Worm (Caenorhabditis elegans): ENCODE results near the gene Y27F2A.8.

- no peak for TF ChIP-seq lin-15B (tag; optimal IDR thresholded peaks at IDR 0.05)
- no peak for TF ChIP-seq tbx-2 (tag; optimal IDR thresholded peaks at IDR 0.05)
- TF ChIP-seq sox-4 (tag; optimal IDR thresholded peaks at IDR 0.05) = no peak
- TF ChIP-seq skn-1 (tag; optimal IDR thresholded peaks at IDR 0.05) = no peak
- TF ChIP-seq unc-62 (GFP tag; optimal IDR thresholded peaks at IDR 0.05) = no peak
Measured at ce11 chrII:3196966-3197365, 13.4 kb downstream of the Y27F2A.8 start, which contains the start of gene gcy-15.
